ENCODE assay signal across 1 fruit fly cellular context in the genomic region with DNA sequence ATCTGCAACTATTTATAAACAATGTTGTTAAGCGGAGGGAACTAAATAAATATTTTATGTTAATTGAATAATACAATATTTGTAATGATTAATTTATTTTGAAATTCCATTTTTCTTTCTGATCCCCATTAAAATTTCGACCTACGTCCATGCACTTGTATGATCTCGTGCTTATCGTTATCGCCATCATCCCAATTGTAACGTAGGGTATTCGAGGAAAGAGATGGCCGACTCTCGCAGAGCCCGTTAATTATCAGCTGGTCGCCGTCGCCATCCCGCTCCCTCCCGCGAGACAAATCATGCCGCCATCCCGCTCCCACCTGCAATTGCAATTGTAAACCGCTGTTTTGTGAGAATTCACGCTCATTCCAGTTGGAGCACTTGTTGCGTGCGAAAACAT.
TF ChIP-seq lines count a peak whose summit lies in the region.

CG11655 (plus strand) TSS at position 351 of the 400 bp plus-strand sequence.

TF ChIP-seq in whole organism, embryonic, 481 proteins besides CTCF, POLR2A, EP300 and RAD21 (continued from another document and continues in another):
- TF ChIP-seq CG31441 (GFP tag; IDR thresholded peaks at IDR 0.05; lab: Robert Waterston, UW) = peak; percentile 38; the same call in 1 of the 2 replicates
- TF ChIP-seq Med (GFP tag; lab: Kevin White, UChicago) = peak; percentile 24
- 0 out of 2 replicates have a peak, but pooled peaks have one; percentile 16 for TF ChIP-seq CG32532 (GFP tag; IDR thresholded peaks at IDR 0.05; lab: Robert Waterston, UW)
- no peak for TF ChIP-seq CG43689 (GFP tag; IDR thresholded peaks at IDR 0.05; lab: Robert Waterston, UW)
- peak; percentile 92 for TF ChIP-seq CG10321 (GFP tag; IDR thresholded peaks at IDR 0.05; lab: Robert Waterston, UW)
- TF ChIP-seq sug (tag; optimal IDR thresholded peaks at IDR 0.05; lab: Kevin White, UChicago) = peak; percentile 24
- TF ChIP-seq insv (GFP tag; optimal IDR thresholded peaks at IDR 0.05; lab: Kevin White, UChicago) = peak in 1 of 2 experiments; percentile 89
- TF ChIP-seq tgo (GFP tag; IDR thresholded peaks at IDR 0.05; lab: Robert Waterston, UW) = peak; percentile 21; the same call in 1 of the 3 replicates
- no peak for TF ChIP-seq CG12219 (GFP tag; optimal IDR thresholded peaks at IDR 0.05; lab: Kevin White, UChicago)
- TF ChIP-seq CG13424 (tag; optimal IDR thresholded peaks at IDR 0.05; lab: Kevin White, UChicago) = peak; percentile 13
- peak; percentile 45 for TF ChIP-seq nom (GFP tag; optimal IDR thresholded peaks at IDR 0.05; lab: Kevin White, UChicago)
- TF ChIP-seq Asciz (GFP tag; optimal IDR thresholded peaks at IDR 0.05; lab: Kevin White, UChicago) = no peak
- TF ChIP-seq lola (GFP tag; optimal IDR thresholded peaks at IDR 0.05; lab: Kevin White, UChicago) = peak in 1 of 3 experiments; percentile 31
- peak; percentile 54 for TF ChIP-seq CG15479 (GFP tag; optimal IDR thresholded peaks at IDR 0.05; lab: Kevin White, UChicago)
- no peak for TF ChIP-seq CG17385 (GFP tag; optimal IDR thresholded peaks at IDR 0.05; lab: Kevin White, UChicago)
- TF ChIP-seq CG7786 (GFP tag; optimal IDR thresholded peaks at IDR 0.05; lab: Kevin White, UChicago) = no peak
- no peak for TF ChIP-seq CG6254 (GFP tag; optimal IDR thresholded peaks at IDR 0.05; lab: Kevin White, UChicago)
- TF ChIP-seq hkb (optimal IDR thresholded peaks at IDR 0.05; lab: Kevin White, UChicago) = no peak
- peak; percentile 43; the same call in 1 of the 2 replicates for TF ChIP-seq hkb (GFP tag; IDR thresholded peaks at IDR 0.05; lab: Robert Waterston, UW)
- no peak for TF ChIP-seq gsb (GFP tag; IDR thresholded peaks at IDR 0.05; lab: Robert Waterston, UW)
- TF ChIP-seq zfh2 (GFP tag; optimal IDR thresholded peaks at IDR 0.05; lab: Kevin White, UChicago) = peak; percentile 5
- peak; percentile 45; the same call in 1 of the 2 replicates for TF ChIP-seq Rfx (GFP tag; IDR thresholded peaks at IDR 0.05; lab: Robert Waterston, UW)
- TF ChIP-seq Dref (GFP tag; IDR thresholded peaks at IDR 0.05; lab: Robert Waterston, UW) = 0 out of 2 replicates have a peak, but pooled peaks have one; percentile 23
- peak; percentile 37 for TF ChIP-seq Oli (tag; optimal IDR thresholded peaks at IDR 0.05; lab: Kevin White, UChicago)
- TF ChIP-seq CG7556 (GFP tag; optimal IDR thresholded peaks at IDR 0.05; lab: Kevin White, UChicago) = peak; percentile 10
- TF ChIP-seq ci (GFP tag; IDR thresholded peaks at IDR 0.05; lab: Robert Waterston, UW) = 0 out of 3 replicates have a peak, but pooled peaks have one; percentile 36
- TF ChIP-seq CG30403 (GFP tag; optimal IDR thresholded peaks at IDR 0.05; lab: Kevin White, UChicago) = peak; percentile 27
- TF ChIP-seq grau (tag; optimal IDR thresholded peaks at IDR 0.05; lab: Kevin White, UChicago) = peak; percentile 29
- TF ChIP-seq al (GFP tag; IDR thresholded peaks at IDR 0.05; lab: Robert Waterston, UW) = peak; percentile 37; the same call in 1 of the 2 replicates
- peak; percentile 21; the same call in 1 of the 2 replicates for TF ChIP-seq Ada2b (GFP tag; IDR thresholded peaks at IDR 0.05; lab: Robert Waterston, UW)
- TF ChIP-seq vnd (GFP tag; IDR thresholded peaks at IDR 0.05; lab: Robert Waterston, UW; ENCODE audit: partially characterized antibody) = no peak
- peak; percentile 33 for TF ChIP-seq Abd-B (GFP tag; optimal IDR thresholded peaks at IDR 0.05; lab: Kevin White, UChicago)
- TF ChIP-seq Ets97D (GFP tag; optimal IDR thresholded peaks at IDR 0.05; lab: Kevin White, UChicago) = no peak
- peak; percentile 24 for TF ChIP-seq CG1602 (GFP tag; optimal IDR thresholded peaks at IDR 0.05; lab: Kevin White, UChicago)
- TF ChIP-seq CG7745 (tag; optimal IDR thresholded peaks at IDR 0.05; lab: Kevin White, UChicago) = no peak
- peak; percentile 45 for TF ChIP-seq Ets65A (GFP tag; lab: Kevin White, UChicago)
- TF ChIP-seq Bdp1 (GFP tag; optimal IDR thresholded peaks at IDR 0.05; lab: Kevin White, UChicago) = no peak
- TF ChIP-seq CG34376 (GFP tag; optimal IDR thresholded peaks at IDR 0.05; lab: Kevin White, UChicago) = peak; percentile 15
- peak; percentile 64 for TF ChIP-seq slbo (GFP tag; IDR thresholded peaks at IDR 0.05; lab: Robert Waterston, UW)
- 0 out of 3 replicates have a peak, but pooled peaks have one; percentile 21 for TF ChIP-seq CG34422 (GFP tag; IDR thresholded peaks at IDR 0.05; lab: Robert Waterston, UW)
- 0 out of 2 replicates have a peak, but pooled peaks have one; percentile 24 for TF ChIP-seq danr (GFP tag; IDR thresholded peaks at IDR 0.05; lab: Robert Waterston, UW)
- peak; percentile 61 for TF ChIP-seq vvl (GFP tag; IDR thresholded peaks at IDR 0.05; lab: Robert Waterston, UW)
- no peak for TF ChIP-seq eve (GFP tag; optimal IDR thresholded peaks at IDR 0.05; lab: Kevin White, UChicago)
- peak; percentile 99 for TF ChIP-seq CG10274 (GFP tag; optimal IDR thresholded peaks at IDR 0.05; lab: Kevin White, UChicago)
- TF ChIP-seq CG8281 (tag; optimal IDR thresholded peaks at IDR 0.05; lab: Kevin White, UChicago) = no peak
- peak in 1 of 2 experiments; percentile 80 for TF ChIP-seq crp (GFP tag; optimal IDR thresholded peaks at IDR 0.05; lab: Kevin White, UChicago)
- peak; percentile 41 for TF ChIP-seq CG4424 (GFP tag; optimal IDR thresholded peaks at IDR 0.05; lab: Kevin White, UChicago)
- TF ChIP-seq dmrt11E (tag; optimal IDR thresholded peaks at IDR 0.05; lab: Kevin White, UChicago) = peak; percentile 35
- TF ChIP-seq PHDP (tag; optimal IDR thresholded peaks at IDR 0.05; lab: Kevin White, UChicago) = peak; percentile 43
- TF ChIP-seq CG10543 (GFP tag; optimal IDR thresholded peaks at IDR 0.05; lab: Kevin White, UChicago) = no peak
- no peak for TF ChIP-seq CG13123 (GFP tag; optimal IDR thresholded peaks at IDR 0.05; lab: Kevin White, UChicago)
- TF ChIP-seq Gug (GFP tag; IDR thresholded peaks at IDR 0.05; lab: Robert Waterston, UW) = peak; percentile 43; the same call in 1 of the 4 replicates
- TF ChIP-seq ranshi (GFP tag; IDR thresholded peaks at IDR 0.05; lab: Robert Waterston, UW) = 0 out of 2 replicates have a peak, but pooled peaks have one; percentile 36
- TF ChIP-seq CG6791 (GFP tag; IDR thresholded peaks at IDR 0.05; lab: Robert Waterston, UW; ENCODE audit: partially characterized antibody) = peak; percentile 49; the same call in 1 of the 3 replicates
- no peak for TF ChIP-seq CG13296 (GFP tag; optimal IDR thresholded peaks at IDR 0.05; lab: Kevin White, UChicago)
- no peak for TF ChIP-seq ATbp (GFP tag; optimal IDR thresholded peaks at IDR 0.05; lab: Kevin White, UChicago)
- no peak for TF ChIP-seq Nf-YA (GFP tag; IDR thresholded peaks at IDR 0.05; lab: Robert Waterston, UW)
- TF ChIP-seq NfI (GFP tag; optimal IDR thresholded peaks at IDR 0.05; lab: Kevin White, UChicago) = peak; percentile 30
- TF ChIP-seq jumu (GFP tag; optimal IDR thresholded peaks at IDR 0.05; lab: Kevin White, UChicago) = no peak
- TF ChIP-seq phol (tag; optimal IDR thresholded peaks at IDR 0.05; lab: Kevin White, UChicago) = peak; percentile 37
- TF ChIP-seq CG17359 (tag; optimal IDR thresholded peaks at IDR 0.05; lab: Kevin White, UChicago) = peak; percentile 4
- no peak for TF ChIP-seq fru (optimal IDR thresholded peaks at IDR 0.05; lab: Kevin White, UChicago)
- TF ChIP-seq CG8924 (tag; optimal IDR thresholded peaks at IDR 0.05; lab: Kevin White, UChicago) = peak; percentile 19
- 0 out of 2 replicates have a peak, but pooled peaks have one; percentile 11 for TF ChIP-seq NFAT (GFP tag; IDR thresholded peaks at IDR 0.05; lab: Robert Waterston, UW)
- TF ChIP-seq nmo (GFP tag; optimal IDR thresholded peaks at IDR 0.05; lab: Kevin White, UChicago) = peak; percentile 44
- TF ChIP-seq row (GFP tag; IDR thresholded peaks at IDR 0.05; lab: Robert Waterston, UW) = peak; percentile 86
- TF ChIP-seq CG12769 (tag; optimal IDR thresholded peaks at IDR 0.05; lab: Kevin White, UChicago) = no peak
- TF ChIP-seq pum (GFP tag; optimal IDR thresholded peaks at IDR 0.05; lab: Kevin White, UChicago) = no peak
- no peak for TF ChIP-seq Dll (GFP tag; IDR thresholded peaks at IDR 0.05; lab: Robert Waterston, UW; ENCODE audit: partially characterized antibody)
- TF ChIP-seq CG8478 (optimal IDR thresholded peaks at IDR 0.05; lab: Kevin White, UChicago) = peak; percentile 66
- no peak for TF ChIP-seq CG8388 (GFP tag; optimal IDR thresholded peaks at IDR 0.05; lab: Kevin White, UChicago)
- peak; percentile 33 for TF ChIP-seq lilli (GFP tag; optimal IDR thresholded peaks at IDR 0.05; lab: Kevin White, UChicago)
- TF ChIP-seq ab (GFP tag; optimal IDR thresholded peaks at IDR 0.05; lab: Kevin White, UChicago) = no peak
- TF ChIP-seq CG12659 (GFP tag; optimal IDR thresholded peaks at IDR 0.05; lab: Kevin White, UChicago) = peak; percentile 29
- TF ChIP-seq sens (GFP tag; lab: Kevin White, UChicago) = peak; percentile 84
- TF ChIP-seq CG10979 (tag; optimal IDR thresholded peaks at IDR 0.05; lab: Kevin White, UChicago) = peak; percentile 23
- TF ChIP-seq Lhr (GFP tag; optimal IDR thresholded peaks at IDR 0.05; lab: Kevin White, UChicago) = peak; percentile 8
- TF ChIP-seq Nf-YB (GFP tag; optimal IDR thresholded peaks at IDR 0.05; lab: Kevin White, UChicago) = peak; percentile 26
- TF ChIP-seq Fer3 (tag; optimal IDR thresholded peaks at IDR 0.05; lab: Kevin White, UChicago) = peak; percentile 25
- TF ChIP-seq Hmx (GFP tag; optimal IDR thresholded peaks at IDR 0.05; lab: Kevin White, UChicago) = no peak
- TF ChIP-seq CG14050 (GFP tag; IDR thresholded peaks at IDR 0.05; lab: Robert Waterston, UW) = peak; percentile 33; the same call in 1 of the 3 replicates
- peak; percentile 30; the same call in 1 of the 2 replicates for TF ChIP-seq onecut (GFP tag; IDR thresholded peaks at IDR 0.05; lab: Robert Waterston, UW)
- peak; percentile 54 for TF ChIP-seq grn (GFP tag; optimal IDR thresholded peaks at IDR 0.05; lab: Kevin White, UChicago)
- TF ChIP-seq kni (GFP tag; optimal IDR thresholded peaks at IDR 0.05; lab: Kevin White, UChicago) = no peak
- TF ChIP-seq CG18619 (GFP tag; optimal IDR thresholded peaks at IDR 0.05; lab: Kevin White, UChicago) = no peak
- TF ChIP-seq dysf (GFP tag; IDR thresholded peaks at IDR 0.05; lab: Robert Waterston, UW) = peak; percentile 41; the same call in 1 of the 3 replicates
- TF ChIP-seq E2f1 (GFP tag; IDR thresholded peaks at IDR 0.05; lab: Robert Waterston, UW) = peak; percentile 28; the same call in 1 of the 2 replicates
- TF ChIP-seq slp2 (GFP tag; optimal IDR thresholded peaks at IDR 0.05; lab: Kevin White, UChicago) = no peak
- peak; percentile 14 for TF ChIP-seq CG13775 (GFP tag; optimal IDR thresholded peaks at IDR 0.05; lab: Kevin White, UChicago)
- peak; percentile 33 for TF ChIP-seq CoRest (tag; optimal IDR thresholded peaks at IDR 0.05; lab: Kevin White, UChicago)
- peak; percentile 83 for TF ChIP-seq Elba2 (GFP tag; optimal IDR thresholded peaks at IDR 0.05; lab: Kevin White, UChicago)
- TF ChIP-seq Oaz (GFP tag; IDR thresholded peaks at IDR 0.05; lab: Robert Waterston, UW) = no peak
- TF ChIP-seq Dbx (GFP tag; IDR thresholded peaks at IDR 0.05; lab: Robert Waterston, UW) = peak; percentile 52; the same call in 1 of the 3 replicates
- TF ChIP-seq stc (GFP tag; IDR thresholded peaks at IDR 0.05; lab: Robert Waterston, UW) = no peak
- no peak for TF ChIP-seq pnt (GFP tag; optimal IDR thresholded peaks at IDR 0.05; lab: Kevin White, UChicago)
- peak in 1 of 2 experiments; percentile 32 for TF ChIP-seq Pdp1 (GFP tag; optimal IDR thresholded peaks at IDR 0.05; lab: Kevin White, UChicago)
- TF ChIP-seq H2.0 (GFP tag; IDR thresholded peaks at IDR 0.05; lab: Robert Waterston, UW) = no peak
- TF ChIP-seq CG8944 (GFP tag; optimal IDR thresholded peaks at IDR 0.05; lab: Kevin White, UChicago) = no peak
- no peak for TF ChIP-seq Dad (GFP tag; optimal IDR thresholded peaks at IDR 0.05; lab: Kevin White, UChicago)
- TF ChIP-seq ind (GFP tag; optimal IDR thresholded peaks at IDR 0.05; lab: Kevin White, UChicago) = peak; percentile 41
- TF ChIP-seq luna (GFP tag; optimal IDR thresholded peaks at IDR 0.05; lab: Kevin White, UChicago) = no peak
- TF ChIP-seq CG34224 (GFP tag; IDR thresholded peaks at IDR 0.05; lab: Robert Waterston, UW; ENCODE audit: partially characterized antibody) = no peak
- peak; percentile 4 for TF ChIP-seq chn (GFP tag; optimal IDR thresholded peaks at IDR 0.05; lab: Kevin White, UChicago)
- peak; percentile 54 for TF ChIP-seq CG12391 (tag; optimal IDR thresholded peaks at IDR 0.05; lab: Kevin White, UChicago)
- peak; percentile 12; the same call in 1 of the 2 replicates for TF ChIP-seq Drgx (GFP tag; IDR thresholded peaks at IDR 0.05; lab: Robert Waterston, UW)
- peak; percentile 6 for TF ChIP-seq CG9817 (tag; optimal IDR thresholded peaks at IDR 0.05; lab: Kevin White, UChicago)
- TF ChIP-seq crol (GFP tag; IDR thresholded peaks at IDR 0.05; lab: Robert Waterston, UW) = 0 out of 2 replicates have a peak, but pooled peaks have one; percentile 27
- TF ChIP-seq CG2712 (tag; optimal IDR thresholded peaks at IDR 0.05; lab: Kevin White, UChicago) = peak; percentile 46
- TF ChIP-seq Sox100B (GFP tag; optimal IDR thresholded peaks at IDR 0.05; lab: Kevin White, UChicago) = no peak
- no peak for TF ChIP-seq CG17802 (tag; optimal IDR thresholded peaks at IDR 0.05; lab: Kevin White, UChicago)
- no peak for TF ChIP-seq Jarid2 (GFP tag; optimal IDR thresholded peaks at IDR 0.05; lab: Kevin White, UChicago)
- TF ChIP-seq nerfin-2 (GFP tag; IDR thresholded peaks at IDR 0.05; lab: Robert Waterston, UW; ENCODE audit: partially characterized antibody) = no peak
- TF ChIP-seq CG17912 (GFP tag; optimal IDR thresholded peaks at IDR 0.05; lab: Kevin White, UChicago) = no peak
- peak; percentile 23; the same call in 1 of the 2 replicates for TF ChIP-seq sob (GFP tag; IDR thresholded peaks at IDR 0.05; lab: Robert Waterston, UW)
- TF ChIP-seq CG17829 (tag; optimal IDR thresholded peaks at IDR 0.05; lab: Kevin White, UChicago) = peak; percentile 38
- TF ChIP-seq Chrac-16 (GFP tag; optimal IDR thresholded peaks at IDR 0.05; lab: Kevin White, UChicago) = peak; percentile 24
- peak; percentile 16 for TF ChIP-seq trem (tag; optimal IDR thresholded peaks at IDR 0.05; lab: Kevin White, UChicago)
- TF ChIP-seq chm (GFP tag; IDR thresholded peaks at IDR 0.05; lab: Robert Waterston, UW) = 0 out of 2 replicates have a peak, but pooled peaks have one; percentile 43
- TF ChIP-seq repo (GFP tag; optimal IDR thresholded peaks at IDR 0.05; lab: Kevin White, UChicago) = no peak
- peak; percentile 3 for TF ChIP-seq CG12155 (GFP tag; optimal IDR thresholded peaks at IDR 0.05; lab: Kevin White, UChicago)
- TF ChIP-seq CG1233 (GFP tag; optimal IDR thresholded peaks at IDR 0.05; lab: Kevin White, UChicago) = peak; percentile 38
- TF ChIP-seq dmrt99B (tag; optimal IDR thresholded peaks at IDR 0.05; lab: Kevin White, UChicago) = no peak
- TF ChIP-seq HLH3B (GFP tag; IDR thresholded peaks at IDR 0.05; lab: Robert Waterston, UW) = 0 out of 2 replicates have a peak, but pooled peaks have one; percentile 13
